Worm (Caenorhabditis elegans): ENCODE results near the gene C38H2.3.

Gene C38H2.3

ce11 chrIII:10373845-10374244 is 12.5 kb downstream of the C38H2.3 start:
- TF ChIP-seq med-1 (GFP tag; optimal IDR thresholded peaks at IDR 0.05; ENCODE audit: insufficient read depth) (no peak), ztf-23 (GFP tag; IDR thresholded peaks at IDR 0.05) (no peak), cog-1 (tag; optimal IDR thresholded peaks at IDR 0.05) (no peak), ref-1 (GFP tag; conservative IDR thresholded peaks at IDR 0.05) (no peak), klf-2 (GFP tag; conservative IDR thresholded peaks at IDR 0.05) (no peak), ztf-29 (GFP tag; IDR thresholded peaks at IDR 0.05) (no peak), flt-1 (GFP tag; IDR thresholded peaks at IDR 0.05) (no peak), T22C8.4 (GFP tag; IDR thresholded peaks at IDR 0.05) (no peak), tab-1 (GFP tag; IDR thresholded peaks at IDR 0.05) (no peak)

- TF ChIP-seq klf-2 (GFP tag; conservative IDR thresholded peaks at IDR 0.05) (no peak), T22C8.4 (GFP tag; IDR thresholded peaks at IDR 0.05) (peak; percentile 32; the same call in 1 of the 2 replicates)
Measured at ce11 chrIII:10367355-10367909, 18.9 kb downstream of the C38H2.3 start.

- TF ChIP-seq flt-1 (GFP tag; IDR thresholded peaks at IDR 0.05) (no peak), klf-2 (GFP tag; conservative IDR thresholded peaks at IDR 0.05) (no peak), cog-1 (tag; optimal IDR thresholded peaks at IDR 0.05) (no peak), tab-1 (GFP tag; IDR thresholded peaks at IDR 0.05) (no peak), T22C8.4 (GFP tag; IDR thresholded peaks at IDR 0.05) (no peak), ztf-29 (GFP tag; IDR thresholded peaks at IDR 0.05) (no peak), ref-1 (GFP tag; conservative IDR thresholded peaks at IDR 0.05) (no peak), ztf-23 (GFP tag; IDR thresholded peaks at IDR 0.05) (no peak), med-1 (GFP tag; optimal IDR thresholded peaks at IDR 0.05; ENCODE audit: insufficient read depth) (no peak)
Measured at ce11 chrIII:10364656-10365055, 21.7 kb downstream of the C38H2.3 start, which contains the start of gene tbc-8. TSS of gene tbc-8 (plus strand) at chrIII:10364956.

- no peak for TF ChIP-seq cog-1 (tag; optimal IDR thresholded peaks at IDR 0.05)
- no peak for TF ChIP-seq ztf-23 (GFP tag; IDR thresholded peaks at IDR 0.05)
- no peak for TF ChIP-seq T22C8.4 (GFP tag; IDR thresholded peaks at IDR 0.05)
Measured at ce11 chrIII:10362920-10363319, 23.5 kb downstream of the C38H2.3 start.

- no peak for TF ChIP-seq ref-1 (GFP tag; conservative IDR thresholded peaks at IDR 0.05)
- no peak for TF ChIP-seq ztf-23 (GFP tag; IDR thresholded peaks at IDR 0.05)
- no peak for TF ChIP-seq tab-1 (GFP tag; IDR thresholded peaks at IDR 0.05)
- no peak for TF ChIP-seq ztf-29 (GFP tag; IDR thresholded peaks at IDR 0.05)
- TF ChIP-seq T22C8.4 (GFP tag; IDR thresholded peaks at IDR 0.05): no peak
Measured at ce11 chrIII:10361456-10361855, 24.9 kb downstream of the C38H2.3 start.

ce11 chrIII:10359916-10360315 is 26.5 kb downstream of the C38H2.3 start:
- TF ChIP-seq ztf-23 (GFP tag; IDR thresholded peaks at IDR 0.05): no peak
- TF ChIP-seq flt-1 (GFP tag; IDR thresholded peaks at IDR 0.05): no peak
- TF ChIP-seq ref-1 (GFP tag; conservative IDR thresholded peaks at IDR 0.05): no peak
- TF ChIP-seq med-1 (GFP tag; optimal IDR thresholded peaks at IDR 0.05; ENCODE audit: insufficient read depth): no peak
- no peak for TF ChIP-seq klf-2 (GFP tag; conservative IDR thresholded peaks at IDR 0.05)
- no peak for TF ChIP-seq ztf-29 (GFP tag; IDR thresholded peaks at IDR 0.05)
- TF ChIP-seq cog-1 (tag; optimal IDR thresholded peaks at IDR 0.05): no peak
- TF ChIP-seq T22C8.4 (GFP tag; IDR thresholded peaks at IDR 0.05): no peak
- no peak for TF ChIP-seq tab-1 (GFP tag; IDR thresholded peaks at IDR 0.05)

ce11 chrIII:10358751-10359150 is 27.6 kb downstream of the C38H2.3 start:
- TF ChIP-seq ztf-29 (GFP tag; IDR thresholded peaks at IDR 0.05) (no peak), klf-2 (GFP tag; conservative IDR thresholded peaks at IDR 0.05) (no peak), ztf-23 (GFP tag; IDR thresholded peaks at IDR 0.05) (no peak), flt-1 (GFP tag; IDR thresholded peaks at IDR 0.05) (no peak), med-1 (GFP tag; optimal IDR thresholded peaks at IDR 0.05; ENCODE audit: insufficient read depth) (no peak), tab-1 (GFP tag; IDR thresholded peaks at IDR 0.05) (no peak), ref-1 (GFP tag; conservative IDR thresholded peaks at IDR 0.05) (no peak), cog-1 (tag; optimal IDR thresholded peaks at IDR 0.05) (no peak), T22C8.4 (GFP tag; IDR thresholded peaks at IDR 0.05) (no peak)

- no peak for TF ChIP-seq flt-1 (GFP tag; IDR thresholded peaks at IDR 0.05)
- no peak for TF ChIP-seq med-1 (GFP tag; optimal IDR thresholded peaks at IDR 0.05; ENCODE audit: insufficient read depth)
- no peak for TF ChIP-seq ref-1 (GFP tag; conservative IDR thresholded peaks at IDR 0.05)
- TF ChIP-seq ztf-29 (GFP tag; IDR thresholded peaks at IDR 0.05): no peak
- no peak for TF ChIP-seq klf-2 (GFP tag; conservative IDR thresholded peaks at IDR 0.05)
Measured at ce11 chrIII:10357598-10358186, 28.7 kb downstream of the C38H2.3 start, which contains the start of gene umps-1. TSS of gene umps-1 (minus strand) at chrIII:10357648.

- TF ChIP-seq T22C8.4 (GFP tag; IDR thresholded peaks at IDR 0.05) (no peak), flt-1 (GFP tag; IDR thresholded peaks at IDR 0.05) (no peak), cog-1 (tag; optimal IDR thresholded peaks at IDR 0.05) (no peak), ztf-23 (GFP tag; IDR thresholded peaks at IDR 0.05) (no peak), ref-1 (GFP tag; conservative IDR thresholded peaks at IDR 0.05) (no peak), tab-1 (GFP tag; IDR thresholded peaks at IDR 0.05) (no peak), ztf-29 (GFP tag; IDR thresholded peaks at IDR 0.05) (no peak), klf-2 (GFP tag; conservative IDR thresholded peaks at IDR 0.05) (no peak), med-1 (GFP tag; optimal IDR thresholded peaks at IDR 0.05; ENCODE audit: insufficient read depth) (no peak)
Measured at ce11 chrIII:10355382-10355781, 31.0 kb downstream of the C38H2.3 start, which contains the start of gene spp-1. TSS of gene spp-1 (minus strand) at chrIII:10355668.

- TF ChIP-seq cog-1 (tag; optimal IDR thresholded peaks at IDR 0.05) (no peak), ztf-29 (GFP tag; IDR thresholded peaks at IDR 0.05) (no peak), T22C8.4 (GFP tag; IDR thresholded peaks at IDR 0.05) (no peak), flt-1 (GFP tag; IDR thresholded peaks at IDR 0.05) (no peak), ztf-23 (GFP tag; IDR thresholded peaks at IDR 0.05) (no peak), ref-1 (GFP tag; conservative IDR thresholded peaks at IDR 0.05) (no peak), klf-2 (GFP tag; conservative IDR thresholded peaks at IDR 0.05) (no peak), tab-1 (GFP tag; IDR thresholded peaks at IDR 0.05) (no peak), med-1 (GFP tag; optimal IDR thresholded peaks at IDR 0.05; ENCODE audit: insufficient read depth) (no peak)
Measured at ce11 chrIII:10354591-10354990, 31.8 kb downstream of the C38H2.3 start.

Data from whole organism, midembryonic.